Worm (Caenorhabditis elegans) whole organism, mixed stage, embryonic: ENCODE results near the gene R07B7.10.

Experiments
- M03D4.4 ChIP-seq: sonication (generic microtip); optimal IDR thresholded peaks from 2 replicates; lab custom pipeline; 2017; ENCODE audit warnings: mild to moderate bottlenecking, missing genetic modification characterization, missing compliant biosample characterization
- bed-3 ChIP-seq: fragments of 200-800 bp; sonication (Bioruptor generic); optimal IDR thresholded peaks from 3 replicates; lab custom pipeline; 2018; ENCODE audit warnings: mild to moderate bottlenecking, missing genetic modification characterization, moderate library complexity, missing compliant biosample characterization
- blmp-1 ChIP-seq: fragments of 150-350 bp; optimal IDR thresholded peaks from 2 replicates; lab custom pipeline; 2014; ENCODE audit warnings: missing biosample characterization, missing genetic modification characterization
- ceh-39 ChIP-seq: fragments of 150-350 bp; optimal IDR thresholded peaks from 2 replicates; lab custom pipeline; 2014; ENCODE audit warnings: missing biosample characterization, missing genetic modification characterization
- ceh-43 ChIP-seq: fragments of 200-800 bp; sonication (Bioruptor generic); optimal IDR thresholded peaks from 2 replicates; lab custom pipeline; 2018; ENCODE audit warnings: mild to moderate bottlenecking, missing genetic modification characterization, moderate library complexity, missing compliant biosample characterization
- ceh-83 ChIP-seq: fragments of 200-800 bp; sonication (Bioruptor generic); optimal IDR thresholded peaks from 2 replicates; lab custom pipeline; 2018; ENCODE audit warnings: mild to moderate bottlenecking, missing genetic modification characterization, missing compliant biosample characterization
- ces-1 ChIP-seq: fragments of 150-350 bp; optimal IDR thresholded peaks from 2 replicates; lab custom pipeline; 2014; ENCODE audit warnings: missing biosample characterization, missing genetic modification reagents, missing genetic modification characterization
- cnd-1 ChIP-seq: fragments of 200-800 bp; sonication (Bioruptor generic); optimal IDR thresholded peaks from 2 replicates; lab custom pipeline; 2018; ENCODE audit warnings: mild to moderate bottlenecking, missing genetic modification characterization, missing compliant biosample characterization
- drap-1 ChIP-seq: fragments of 200-800 bp; sonication (Bioruptor generic); optimal IDR thresholded peaks from 3 replicates; lab custom pipeline; 2018; ENCODE audit warnings: mild to moderate bottlenecking, missing genetic modification characterization, missing compliant biosample characterization
- elt-3 ChIP-seq: fragments of 150-350 bp; optimal IDR thresholded peaks from 2 replicates; lab custom pipeline; 2014; ENCODE audit warnings: missing biosample characterization, missing genetic modification characterization
- flh-1 ChIP-seq: fragments of 200-800 bp; sonication (Bioruptor generic); optimal IDR thresholded peaks from 2 replicates; lab custom pipeline; 2018; ENCODE audit warnings: mild to moderate bottlenecking, missing genetic modification characterization, moderate library complexity, missing compliant biosample characterization
- ham-2 ChIP-seq: fragments of 200-800 bp; sonication (Bioruptor generic); optimal IDR thresholded peaks from 2 replicates; lab custom pipeline; 2018; ENCODE audit warnings: mild to moderate bottlenecking, missing genetic modification characterization, missing compliant biosample characterization
- hlh-1 ChIP-seq: fragments of 150-350 bp; optimal IDR thresholded peaks from 2 replicates; lab custom pipeline; 2014; ENCODE audit warnings: missing biosample characterization, missing genetic modification reagents, missing genetic modification characterization
- lin-32 ChIP-seq: fragments of 200-800 bp; sonication (Bioruptor generic); optimal IDR thresholded peaks from 2 replicates; lab custom pipeline; 2018; ENCODE audit warnings: mild to moderate bottlenecking, missing genetic modification characterization, missing compliant biosample characterization
- lsy-2 ChIP-seq: fragments of 150-350 bp; optimal IDR thresholded peaks from 2 replicates; lab custom pipeline; 2014; ENCODE audit warnings: missing biosample characterization, missing genetic modification characterization
- mab-5 ChIP-seq: fragments of 150-350 bp; optimal IDR thresholded peaks from 2 replicates; lab custom pipeline; 2014; ENCODE audit warnings: missing biosample characterization, missing genetic modification characterization
- mep-1 ChIP-seq: fragments of 150-350 bp; optimal IDR thresholded peaks from 2 replicates; lab custom pipeline; 2017; ENCODE audit warnings: missing biosample characterization, missing genetic modification reagents, missing genetic modification characterization, inconsistent platforms
- mls-2 ChIP-seq: sonication (generic microtip); optimal IDR thresholded peaks from 2 replicates; lab custom pipeline; 2016; ENCODE audit warnings: mild to moderate bottlenecking, missing genetic modification characterization, moderate library complexity, missing compliant biosample characterization
- nhr-12 ChIP-seq: fragments of 150-350 bp; optimal IDR thresholded peaks from 2 replicates; lab custom pipeline; 2014; ENCODE audit warnings: missing biosample characterization, missing genetic modification characterization
- nhr-2 ChIP-seq: fragments of 150-350 bp; optimal IDR thresholded peaks from 2 replicates; lab custom pipeline; 2014; ENCODE audit warnings: missing biosample characterization, missing genetic modification characterization
- nhr-237 ChIP-seq: fragments of 150-350 bp; optimal IDR thresholded peaks from 2 replicates; lab custom pipeline; 2014; ENCODE audit warnings: missing biosample characterization, missing genetic modification characterization
- nhr-28 ChIP-seq: fragments of 150-350 bp; optimal IDR thresholded peaks from 2 replicates; lab custom pipeline; 2014; ENCODE audit warnings: missing biosample characterization, missing genetic modification characterization
- nhr-76 ChIP-seq: sonication (generic microtip); optimal IDR thresholded peaks from 2 replicates; lab custom pipeline; 2017; ENCODE audit warnings: missing biosample characterization, missing genetic modification characterization
- pha-4 ChIP-seq: fragments of 150-350 bp; optimal IDR thresholded peaks from 2 replicates; lab custom pipeline; 2018; ENCODE audit warnings: missing biosample characterization, missing genetic modification reagents, missing genetic modification characterization
- sem-2 ChIP-seq: fragments of 200-800 bp; sonication (Bioruptor generic); optimal IDR thresholded peaks from 2 replicates; lab custom pipeline; 2018; ENCODE audit warnings: mild to moderate bottlenecking, missing genetic modification characterization, missing compliant biosample characterization
- snpc-4 ChIP-seq: fragments of 150-350 bp; optimal IDR thresholded peaks from 2 replicates; lab custom pipeline; 2014; ENCODE audit warnings: missing biosample characterization, missing genetic modification characterization
- sptf-1 ChIP-seq: sonication (generic microtip); optimal IDR thresholded peaks from 2 replicates; lab custom pipeline; 2017; ENCODE audit warnings: mild to moderate bottlenecking, missing genetic modification characterization, moderate library complexity, missing compliant biosample characterization
- tbx-8 ChIP-seq: fragments of 200-800 bp; sonication (Bioruptor generic); optimal IDR thresholded peaks from 2 replicates; lab custom pipeline; 2018; ENCODE audit warnings: mild to moderate bottlenecking, missing genetic modification characterization, moderate library complexity, missing compliant biosample characterization
- unc-120 ChIP-seq: sonication (generic microtip); optimal IDR thresholded peaks from 2 replicates; lab custom pipeline; 2017; ENCODE audit warnings: missing genetic modification characterization, missing compliant biosample characterization; ENCODE audit not compliant: poor library complexity, severe bottlenecking
- unc-62 ChIP-seq: fragments of 150-350 bp; optimal IDR thresholded peaks from 2 replicates; lab custom pipeline; 2014; ENCODE audit warnings: missing biosample characterization, missing genetic modification reagents, missing genetic modification characterization
- zip-8 ChIP-seq: fragments of 150-350 bp; optimal IDR thresholded peaks from 2 replicates; lab custom pipeline; 2014; ENCODE audit warnings: missing biosample characterization, missing genetic modification characterization

R07B7.10 gene

ce11 chrV:12082932-12083331 is at the start of gene R07B7.10:
Gene R07B7.10, plus strand, starts transcription at chrV:12083216.
- TF ChIP-seq pha-4 (tag; lab: Kevin White, UChicago) (no peak), nhr-76 (tag; lab: Kevin White, UChicago) (no peak), drap-1 (GFP tag; lab: Kevin White, UChicago) (no peak), cnd-1 (tag; lab: Kevin White, UChicago) (no peak), lsy-2 (tag; lab: Kevin White, UChicago) (no peak), blmp-1 (tag; lab: Kevin White, UChicago) (no peak), ceh-83 (GFP tag; lab: Kevin White, UChicago) (no peak), ceh-39 (no peak), flh-1 (no peak), hlh-1 (tag; lab: Kevin White, UChicago) (no peak), zip-8 (no peak), mab-5 (no peak), elt-3 (tag; lab: Kevin White, UChicago) (no peak), nhr-237 (no peak)

- TF ChIP-seq nhr-28 (tag; lab: Kevin White, UChicago) (no peak), ces-1 (GFP tag; lab: Kevin White, UChicago) (peak; percentile 73)
These were observed 49.2 kb upstream of the R07B7.10 start for ce11 chrV:12033841-12034240.

ce11 chrV:12036129-12036528 is 46.9 kb upstream of the R07B7.10 start:
- TF ChIP-seq ces-1 (GFP tag; lab: Kevin White, UChicago) = peak; percentile 67
- no peak for TF ChIP-seq ceh-39
- TF ChIP-seq, all 35 proteins: peak for 1

- TF ChIP-seq nhr-2 (tag; lab: Kevin White, UChicago) (no peak), ham-2 (GFP tag; lab: Kevin White, UChicago) (no peak), tbx-8 (no peak), unc-62 (GFP tag; lab: Kevin White, UChicago) (no peak), mep-1 (tag; lab: Kevin White, UChicago) (no peak), nhr-76 (tag; lab: Kevin White, UChicago) (no peak), ceh-43 (no peak), sptf-1 (tag; lab: Kevin White, UChicago) (no peak), snpc-4 (tag; lab: Kevin White, UChicago) (no peak), bed-3 (GFP tag; lab: Kevin White, UChicago) (no peak), ces-1 (GFP tag; lab: Kevin White, UChicago) (no peak), lin-32 (GFP tag; lab: Kevin White, UChicago) (no peak), zip-8 (no peak), lsy-2 (tag; lab: Kevin White, UChicago) (no peak)
These were observed 45.1 kb upstream of the R07B7.10 start for ce11 chrV:12037889-12038288.

ce11 chrV:12038317-12038716 is 44.7 kb upstream of the R07B7.10 start:
- TF ChIP-seq nhr-12 (tag; lab: Kevin White, UChicago) (no peak), sem-2 (GFP tag; lab: Kevin White, UChicago) (peak; percentile 10), ceh-83 (GFP tag; lab: Kevin White, UChicago) (peak; percentile 76)
- TF ChIP-seq, all 35 proteins: peak for 2

ce11 chrV:12038783-12039182 is 44.2 kb upstream of the R07B7.10 start:
- TF ChIP-seq ceh-43 (no peak), unc-120 (peak; percentile 34), M03D4.4 (tag; lab: Kevin White, UChicago) (peak; percentile 12), unc-62 (GFP tag; lab: Kevin White, UChicago) (no peak), pha-4 (tag; lab: Kevin White, UChicago) (peak; percentile 35), ham-2 (GFP tag; lab: Kevin White, UChicago) (peak; percentile 70), mls-2 (tag; lab: Kevin White, UChicago) (peak; percentile 50)
